Worm (Caenorhabditis elegans) whole organism, L2 larva: ENCODE data around the gene srh-8.

Experiments used
- F13H6.1 ChIP-seq: sonication (generic microtip); optimal IDR thresholded peaks from 2 replicates; lab custom pipeline; 2016; ENCODE audit warnings: missing genetic modification characterization, missing compliant biosample characterization
- R02D3.7 ChIP-seq: fragments of 150-350 bp; optimal IDR thresholded peaks from 2 replicates; lab custom pipeline; 2014; ENCODE audit warnings: missing biosample characterization, missing genetic modification characterization
- Y55F3AM.14 ChIP-seq: fragments of 200-800 bp; sonication (Bioruptor generic); optimal IDR thresholded peaks from 2 replicates; lab custom pipeline; 2018; ENCODE audit warnings: mild to moderate bottlenecking, missing genetic modification characterization, missing compliant biosample characterization
- ZK546.5 ChIP-seq: sonication (generic microtip); optimal IDR thresholded peaks from 2 replicates; lab custom pipeline; 2017; ENCODE audit warnings: missing biosample characterization, missing genetic modification characterization
- alr-1 ChIP-seq: fragments of 150-350 bp; optimal IDR thresholded peaks from 2 replicates; lab custom pipeline; 2014; ENCODE audit warnings: missing biosample characterization, missing genetic modification characterization
- aly-2 ChIP-seq: fragments of 150-350 bp; optimal IDR thresholded peaks from 2 replicates; lab custom pipeline; 2014; ENCODE audit warnings: missing biosample characterization, missing genetic modification characterization
- ama-1 ChIP-seq: fragments of 150-350 bp; optimal IDR thresholded peaks from 2 replicates; lab custom pipeline; 2018; ENCODE audit warnings: inconsistent platforms
- blmp-1 ChIP-seq: sonication (generic microtip); optimal IDR thresholded peaks from 2 replicates; lab custom pipeline; 2017; ENCODE audit warnings: missing genetic modification characterization, mild to moderate bottlenecking, missing compliant biosample characterization, antibody characterized with exemption, moderate library complexity; ENCODE audit not compliant: insufficient read depth
- ceh-82 ChIP-seq: fragments of 150-350 bp; optimal IDR thresholded peaks from 2 replicates; lab custom pipeline; 2014; ENCODE audit warnings: missing biosample characterization, missing genetic modification characterization
- crh-2 ChIP-seq: sonication (generic microtip); optimal IDR thresholded peaks from 2 replicates; lab custom pipeline; 2017; ENCODE audit warnings: missing biosample characterization, missing genetic modification characterization
- dmd-4 ChIP-seq: sonication (generic microtip); optimal IDR thresholded peaks from 2 replicates; lab custom pipeline; 2017; ENCODE audit warnings: missing biosample characterization, missing genetic modification characterization
- egl-27 ChIP-seq: sonication (generic microtip); optimal IDR thresholded peaks from 3 replicates; lab custom pipeline; 2017; ENCODE audit warnings: missing biosample characterization, missing genetic modification reagents, missing genetic modification characterization
- elt-1 ChIP-seq: fragments of 150-350 bp; optimal IDR thresholded peaks from 2 replicates; lab custom pipeline; 2014; ENCODE audit warnings: missing biosample characterization, missing genetic modification characterization
- fos-1 ChIP-seq: fragments of 150-350 bp; optimal IDR thresholded peaks from 2 replicates; lab custom pipeline; 2014; ENCODE audit warnings: missing biosample characterization, missing genetic modification characterization
- lin-11 ChIP-seq: fragments of 150-350 bp; sonication (generic microtip); optimal IDR thresholded peaks from 2 replicates; lab custom pipeline; 2014; ENCODE audit warnings: missing biosample characterization, missing genetic modification characterization, inconsistent platforms, mixed read lengths
- lin-13 ChIP-seq: fragments of 150-350 bp; optimal IDR thresholded peaks from 2 replicates; lab custom pipeline; 2014; ENCODE audit warnings: missing biosample characterization, missing genetic modification reagents, missing genetic modification characterization
- lin-39 ChIP-seq: fragments of 150-350 bp; optimal IDR thresholded peaks from 2 replicates; lab custom pipeline; 2014; ENCODE audit warnings: missing biosample characterization, missing genetic modification reagents, missing genetic modification characterization
- lsy-2 ChIP-seq, 2 experiments: fragments of 150-350 bp in 1 of 2; sonication (generic microtip) in 1 of 2; optimal IDR thresholded peaks; 2 replicates each; lab custom pipeline; 2014 to 2017; ENCODE audit warnings: missing biosample characterization in 2 of 2, missing genetic modification characterization in 2 of 2
- mab-5 ChIP-seq: fragments of 150-350 bp; optimal IDR thresholded peaks from 2 replicates; lab custom pipeline; 2014; ENCODE audit warnings: missing biosample characterization, missing genetic modification characterization
- mdl-1 ChIP-seq, 2 experiments: fragments of 150-350 bp in 1 of 2; sonication (generic microtip) in 1 of 2; optimal IDR thresholded peaks; 2 replicates each; lab custom pipeline; 2017; ENCODE audit warnings: missing biosample characterization in 2 of 2, missing genetic modification characterization in 2 of 2
- nhr-10 ChIP-seq: sonication (generic microtip); optimal IDR thresholded peaks from 2 replicates; lab custom pipeline; 2017; ENCODE audit warnings: missing biosample characterization, missing genetic modification characterization
- nhr-129 ChIP-seq: fragments of 150-350 bp; optimal IDR thresholded peaks from 2 replicates; lab custom pipeline; 2014; ENCODE audit warnings: missing biosample characterization, missing genetic modification characterization
- nhr-23 ChIP-seq: fragments of 150-350 bp; optimal IDR thresholded peaks from 2 replicates; lab custom pipeline; 2014; ENCODE audit warnings: missing biosample characterization, missing genetic modification reagents, missing genetic modification characterization
- nhr-237 ChIP-seq: fragments of 150-350 bp; optimal IDR thresholded peaks from 2 replicates; lab custom pipeline; 2014; ENCODE audit warnings: missing biosample characterization, missing genetic modification characterization
- nhr-6 ChIP-seq: fragments of 150-350 bp; optimal IDR thresholded peaks from 2 replicates; lab custom pipeline; 2014; ENCODE audit warnings: missing biosample characterization, missing genetic modification characterization
- nhr-77 ChIP-seq: fragments of 150-350 bp; optimal IDR thresholded peaks from 2 replicates; lab custom pipeline; 2014; ENCODE audit warnings: missing biosample characterization, missing genetic modification characterization
- sem-4 ChIP-seq: fragments of 150-350 bp; optimal IDR thresholded peaks from 2 replicates; lab custom pipeline; 2014; ENCODE audit warnings: missing biosample characterization, missing genetic modification reagents, missing genetic modification characterization
- skn-1 ChIP-seq: sonication (generic microtip); optimal IDR thresholded peaks from 2 replicates; lab custom pipeline; 2017; ENCODE audit warnings: missing biosample characterization, missing genetic modification characterization
- sma-3 ChIP-seq: sonication (generic microtip); optimal IDR thresholded peaks from 2 replicates; lab custom pipeline; 2016; ENCODE audit warnings: missing genetic modification reagents, missing genetic modification characterization, missing compliant biosample characterization
- sma-9 ChIP-seq, 2 experiments: fragments of 150-350 bp in 1 of 2; sonication (generic microtip) in 1 of 2; optimal IDR thresholded peaks; 2 replicates each; lab custom pipeline; 2014 to 2016; ENCODE audit warnings: missing genetic modification characterization in 2 of 2, mild to moderate bottlenecking in 1 of 2, missing biosample characterization in 1 of 2, missing compliant biosample characterization in 1 of 2, missing genetic modification reagents in 1 of 2, moderate library complexity in 1 of 2
- snpc-4 ChIP-seq: fragments of 150-350 bp; optimal IDR thresholded peaks from 2 replicates; lab custom pipeline; 2014; ENCODE audit warnings: missing biosample characterization, missing genetic modification characterization
- unc-39 ChIP-seq: fragments of 150-350 bp; optimal IDR thresholded peaks from 2 replicates; lab custom pipeline; 2014; ENCODE audit warnings: missing biosample characterization, missing genetic modification characterization
- zag-1 ChIP-seq: fragments of 150-350 bp; optimal IDR thresholded peaks from 2 replicates; lab custom pipeline; 2014; ENCODE audit warnings: missing biosample characterization, missing genetic modification characterization
- ztf-1 ChIP-seq: fragments of 200-800 bp; sonication (Bioruptor generic); conservative IDR thresholded peaks from 2 replicates; pipeline ENCODE4 v1.3.6; 2022; ENCODE audit warnings: missing genetic modification characterization, missing compliant biosample characterization
- ztf-11 ChIP-seq: sonication (generic microtip); optimal IDR thresholded peaks from 2 replicates; lab custom pipeline; 2017; ENCODE audit warnings: missing biosample characterization, missing genetic modification characterization
- ztf-4 ChIP-seq: fragments of 150-350 bp; optimal IDR thresholded peaks from 2 replicates; lab custom pipeline; 2014; ENCODE audit warnings: missing biosample characterization, missing genetic modification characterization

srh-8 gene

DNA sequence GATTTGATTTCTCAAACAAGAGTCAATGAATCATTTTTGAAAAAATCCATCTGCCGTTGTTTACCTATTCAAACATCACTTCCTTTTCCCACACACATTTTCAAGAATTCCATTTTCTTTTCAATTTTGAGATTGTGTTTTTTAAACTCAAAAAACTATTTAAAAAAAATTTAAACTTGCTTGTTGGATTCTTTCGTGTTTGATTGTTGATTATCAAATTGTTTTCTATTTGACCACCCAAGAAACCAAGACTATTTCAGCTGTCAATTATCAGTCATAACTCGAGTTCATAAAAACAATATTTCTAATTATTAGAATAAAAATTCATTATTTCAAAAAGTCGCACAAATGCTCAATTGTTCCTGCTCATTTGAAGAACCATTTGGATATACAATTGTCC, at the start of gene srh-8:
Gene srh-8, plus strand, starts transcription at position 301 of the 400 bp plus-strand sequence.
- no peak for TF ChIP-seq ztf-11 (tag; lab: Kevin White, UChicago)
- TF ChIP-seq sem-4, result no peak
- no peak for TF ChIP-seq Y55F3AM.14 (GFP tag; lab: Kevin White, UChicago)
- TF ChIP-seq alr-1 (tag; lab: Kevin White, UChicago), result no peak
- TF ChIP-seq nhr-10, result no peak
- TF ChIP-seq nhr-77 (tag; lab: Kevin White, UChicago), result no peak
- no peak for TF ChIP-seq blmp-1 (tag; lab: Kevin White, UChicago)

DNA sequence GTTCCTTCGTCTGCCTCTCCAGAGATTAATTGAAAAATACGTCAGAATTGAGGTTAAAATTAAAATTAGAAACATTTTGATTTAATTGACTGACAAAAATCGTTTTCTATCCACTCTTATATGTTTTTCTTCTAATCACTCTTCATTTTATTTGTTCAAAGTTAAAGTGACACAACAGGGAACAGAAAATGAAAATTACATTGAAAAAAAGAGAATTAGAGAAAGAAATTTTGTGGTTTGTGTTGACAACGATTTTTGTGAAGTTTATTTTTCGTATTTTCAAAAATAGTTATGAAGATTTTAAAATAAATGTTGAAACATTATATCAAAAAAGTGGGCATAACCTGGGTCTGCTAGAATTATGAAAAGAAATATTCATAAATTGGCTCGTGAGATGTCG, 47.7 kb upstream of the srh-8 start, which contains the start of gene cyp-34A5:
Gene cyp-34A5, minus strand, starts transcription at position 101 of the 400 bp plus-strand sequence.
- no peak for TF ChIP-seq lin-39 (tag; lab: Kevin White, UChicago)
- no peak for TF ChIP-seq elt-1 (tag; lab: Kevin White, UChicago)
- no peak for TF ChIP-seq fos-1 (tag; lab: Kevin White, UChicago)
- TF ChIP-seq mdl-1 (tag; optimal IDR thresholded peaks at IDR 0.05; lab: Kevin White, UChicago), result no peak
- TF ChIP-seq ztf-4 (tag; lab: Kevin White, UChicago), result no peak
- TF ChIP-seq zag-1, result no peak
- TF ChIP-seq egl-27 (tag; lab: Kevin White, UChicago), result no peak
- no peak for TF ChIP-seq Y55F3AM.14 (GFP tag; lab: Kevin White, UChicago)
- TF ChIP-seq nhr-237 (tag; lab: Kevin White, UChicago), result no peak
- no peak for TF ChIP-seq aly-2 (tag; lab: Kevin White, UChicago)
- no peak for TF ChIP-seq F13H6.1 (tag; lab: Kevin White, UChicago)
- TF ChIP-seq skn-1 (tag; lab: Kevin White, UChicago), result no peak
- TF ChIP-seq ztf-1, result no peak

DNA sequence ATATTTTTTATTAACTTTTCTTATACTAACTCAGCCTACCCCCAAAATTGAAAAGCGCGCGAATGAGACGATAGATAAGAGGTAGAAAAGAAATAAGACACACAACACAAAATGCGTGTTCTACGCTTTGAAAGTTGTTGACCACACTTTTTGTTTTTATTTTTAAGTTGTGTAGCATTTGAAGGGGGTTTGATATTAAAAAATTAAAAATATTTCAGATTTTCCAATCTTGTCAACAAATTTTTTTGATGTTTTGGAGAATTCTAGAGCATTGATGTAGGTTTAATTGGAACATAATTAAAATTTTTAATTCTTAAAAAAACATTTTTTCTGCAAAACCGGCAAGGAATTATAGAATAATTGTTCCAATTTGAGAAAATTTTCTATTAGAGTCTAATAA, 44.1 kb upstream of the srh-8 start, which contains the start of gene cyp-34A6:
Gene cyp-34A6, minus strand, starts transcription at position 101 of the 400 bp plus-strand sequence.
- TF ChIP-seq blmp-1 (tag; lab: Kevin White, UChicago) (no peak), lin-11 (tag; lab: Kevin White, UChicago) (no peak), sem-4 (no peak), ztf-1 (no peak), mab-5 (tag; lab: Kevin White, UChicago) (no peak), nhr-6 (tag; lab: Kevin White, UChicago) (no peak), lin-39 (tag; lab: Kevin White, UChicago) (no peak), lsy-2 (tag; optimal IDR thresholded peaks at IDR 0.05; lab: Kevin White, UChicago) (no peak), sma-9 (GFP tag; optimal IDR thresholded peaks at IDR 0.05; lab: Kevin White, UChicago) (no peak), sma-9 (tag; optimal IDR thresholded peaks at IDR 0.05; lab: Kevin White, UChicago) (no peak), mdl-1 (tag; optimal IDR thresholded peaks at IDR 0.05; lab: Kevin White, UChicago) (no peak), snpc-4 (tag; lab: Kevin White, UChicago) (no peak), nhr-77 (tag; lab: Kevin White, UChicago) (no peak), sma-3 (GFP tag; lab: Kevin White, UChicago) (no peak)

DNA sequence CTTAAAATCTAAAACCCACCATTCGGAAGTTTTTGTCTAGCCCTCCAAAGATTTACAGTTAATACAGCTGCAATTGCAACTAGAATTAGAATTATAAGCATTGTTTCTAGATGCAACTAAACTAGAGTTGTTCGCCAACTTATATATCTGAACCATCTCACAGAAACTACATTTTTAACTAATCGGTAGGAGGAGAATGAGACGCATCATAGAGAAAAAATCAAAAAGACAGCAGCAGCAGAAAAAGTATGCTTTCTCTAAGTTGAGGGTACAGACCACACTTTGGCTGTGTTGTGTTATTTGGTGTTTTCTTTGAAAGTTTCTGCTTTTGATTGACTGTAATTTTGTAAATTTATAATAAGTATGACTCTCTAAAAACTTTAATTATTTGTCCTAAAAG, 41.6 kb upstream of the srh-8 start, which contains the start of gene cyp-34A7:
Gene cyp-34A7, minus strand, starts transcription at position 101 of the 400 bp plus-strand sequence.
- TF ChIP-seq unc-39 (tag; lab: Kevin White, UChicago) (no peak), sma-9 (GFP tag; optimal IDR thresholded peaks at IDR 0.05; lab: Kevin White, UChicago) (no peak), sma-9 (tag; optimal IDR thresholded peaks at IDR 0.05; lab: Kevin White, UChicago) (no peak), F13H6.1 (tag; lab: Kevin White, UChicago) (no peak), ztf-1 (no peak), nhr-23 (tag; lab: Kevin White, UChicago) (no peak)

DNA sequence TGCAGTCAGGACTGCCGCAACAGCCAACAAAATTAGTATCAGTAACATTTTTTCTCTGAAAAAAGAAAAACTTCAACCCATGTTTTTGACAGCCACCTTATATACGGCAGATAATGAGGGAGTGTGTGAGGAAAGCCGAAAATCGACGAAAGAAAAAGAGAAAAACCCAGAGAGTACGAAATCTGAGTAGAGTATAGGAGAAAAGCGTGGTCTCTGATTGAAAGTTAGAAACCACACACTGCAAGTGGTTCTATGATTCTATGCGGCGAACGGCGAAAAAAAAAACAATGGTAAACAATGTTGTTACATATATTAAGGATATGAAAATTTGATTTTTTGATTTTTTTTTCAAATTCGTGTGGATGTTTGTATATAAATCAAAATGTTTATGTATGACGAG, 37.6 kb upstream of the srh-8 start, which contains the start of gene cyp-34A8:
Gene cyp-34A8, minus strand, starts transcription at position 62 of the 400 bp plus-strand sequence.
- no peak for TF ChIP-seq unc-39 (tag; lab: Kevin White, UChicago)
- peak; percentile 31 for TF ChIP-seq sma-9 (GFP tag; optimal IDR thresholded peaks at IDR 0.05; lab: Kevin White, UChicago)
- no peak for TF ChIP-seq sma-9 (tag; optimal IDR thresholded peaks at IDR 0.05; lab: Kevin White, UChicago)
- TF ChIP-seq ceh-82 (tag; lab: Kevin White, UChicago), result no peak

DNA sequence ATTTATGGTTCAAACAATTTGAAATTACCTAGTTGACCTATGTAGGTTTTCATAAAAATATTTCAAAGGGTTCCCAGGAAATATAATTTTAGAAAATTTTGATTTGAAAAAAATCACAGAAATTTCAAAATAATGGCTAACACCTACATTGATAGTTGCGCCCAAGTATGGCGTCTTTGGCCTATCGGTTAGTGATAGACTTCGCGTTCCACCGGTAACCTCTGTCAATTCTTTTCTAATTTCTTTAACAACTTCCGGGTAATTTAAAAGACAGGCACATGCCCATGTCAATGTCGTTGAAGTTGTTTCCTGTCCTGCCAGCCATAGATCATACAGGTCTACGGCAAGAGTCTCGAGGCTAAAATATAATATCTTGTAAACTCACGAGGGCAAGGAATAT, 36.4 kb upstream of the srh-8 start:
- no peak for TF ChIP-seq sem-4
- no peak for TF ChIP-seq alr-1 (tag; lab: Kevin White, UChicago)
- TF ChIP-seq nhr-6 (tag; lab: Kevin White, UChicago), result no peak
- TF ChIP-seq zag-1, result no peak
- no peak for TF ChIP-seq crh-2 (tag; lab: Kevin White, UChicago)
- no peak for TF ChIP-seq nhr-129
- no peak for TF ChIP-seq dmd-4 (tag; lab: Kevin White, UChicago)
- no peak for TF ChIP-seq nhr-23 (tag; lab: Kevin White, UChicago)
- no peak for TF ChIP-seq R02D3.7 (tag; lab: Kevin White, UChicago)
- TF ChIP-seq lin-13 (GFP tag; lab: Kevin White, UChicago), result no peak
- TF ChIP-seq ama-1 (lab: Kevin White, UChicago), result no peak
- no peak for TF ChIP-seq aly-2 (tag; lab: Kevin White, UChicago)
- TF ChIP-seq unc-39 (tag; lab: Kevin White, UChicago), result no peak
- no peak for TF ChIP-seq ZK546.5 (tag; lab: Kevin White, UChicago)
- TF ChIP-seq sma-9 (GFP tag; optimal IDR thresholded peaks at IDR 0.05; lab: Kevin White, UChicago), result no peak
- TF ChIP-seq sma-9 (tag; optimal IDR thresholded peaks at IDR 0.05; lab: Kevin White, UChicago), result no peak
- no peak for TF ChIP-seq ztf-4 (tag; lab: Kevin White, UChicago)
